Fruit fly (Drosophila melanogaster): ENCODE results near the gene corto.

The corto gene

DNA sequence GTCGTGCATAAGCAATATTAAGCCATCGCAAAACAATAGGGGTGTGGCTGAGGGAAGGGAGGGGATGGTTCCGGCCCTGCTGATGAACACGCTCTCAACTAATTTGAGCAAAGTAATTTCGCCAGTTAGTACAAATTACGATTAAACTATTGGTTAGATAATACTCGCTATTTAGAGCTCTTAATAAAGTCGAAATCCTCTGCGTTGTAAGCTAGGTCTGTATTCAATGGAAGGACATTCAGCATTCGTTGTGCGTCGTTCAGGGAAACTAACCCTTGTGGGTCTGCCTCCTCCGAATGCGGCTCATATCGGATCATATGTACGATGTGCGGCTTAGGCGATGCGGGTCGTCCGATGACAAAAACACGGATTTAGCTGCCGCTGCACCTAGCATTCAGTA lies 25.5 kb upstream of the corto start:
- no peak for TF ChIP-seq pad (GFP tag; optimal IDR thresholded peaks at IDR 0.05)
- no peak for TF ChIP-seq ovo (GFP tag; optimal IDR thresholded peaks at IDR 0.05)
- no peak for TF ChIP-seq CG7045 (GFP tag; optimal IDR thresholded peaks at IDR 0.05)
- no peak for TF ChIP-seq cic (GFP tag; optimal IDR thresholded peaks at IDR 0.05)
- no peak for TF ChIP-seq kay (GFP tag; ENCODE audit: borderline replicate concordance)

DNA sequence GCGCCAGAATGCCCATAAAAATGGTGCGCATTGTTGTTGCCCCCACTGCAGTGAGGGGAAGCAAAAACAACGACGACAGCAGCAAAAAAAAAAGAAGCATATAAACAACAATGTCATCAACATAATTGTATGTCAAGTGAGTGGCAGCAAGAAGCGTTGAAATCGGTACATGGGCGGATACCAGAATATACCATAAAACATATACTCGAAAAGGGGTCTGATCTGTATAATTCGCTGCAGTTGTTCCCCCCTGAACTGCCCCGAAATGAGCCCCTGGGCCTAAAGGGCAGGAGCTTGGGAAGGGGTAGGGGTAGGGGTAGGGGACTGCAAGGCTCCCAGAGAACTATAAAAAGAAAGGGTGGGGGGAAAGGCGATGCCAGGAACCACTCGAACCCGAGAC lies 25.0 kb upstream of the corto start:
- peak; percentile 53 for TF ChIP-seq tj (GFP tag; optimal IDR thresholded peaks at IDR 0.05)
- no peak for TF ChIP-seq CG7101 (tag; optimal IDR thresholded peaks at IDR 0.05)

DNA sequence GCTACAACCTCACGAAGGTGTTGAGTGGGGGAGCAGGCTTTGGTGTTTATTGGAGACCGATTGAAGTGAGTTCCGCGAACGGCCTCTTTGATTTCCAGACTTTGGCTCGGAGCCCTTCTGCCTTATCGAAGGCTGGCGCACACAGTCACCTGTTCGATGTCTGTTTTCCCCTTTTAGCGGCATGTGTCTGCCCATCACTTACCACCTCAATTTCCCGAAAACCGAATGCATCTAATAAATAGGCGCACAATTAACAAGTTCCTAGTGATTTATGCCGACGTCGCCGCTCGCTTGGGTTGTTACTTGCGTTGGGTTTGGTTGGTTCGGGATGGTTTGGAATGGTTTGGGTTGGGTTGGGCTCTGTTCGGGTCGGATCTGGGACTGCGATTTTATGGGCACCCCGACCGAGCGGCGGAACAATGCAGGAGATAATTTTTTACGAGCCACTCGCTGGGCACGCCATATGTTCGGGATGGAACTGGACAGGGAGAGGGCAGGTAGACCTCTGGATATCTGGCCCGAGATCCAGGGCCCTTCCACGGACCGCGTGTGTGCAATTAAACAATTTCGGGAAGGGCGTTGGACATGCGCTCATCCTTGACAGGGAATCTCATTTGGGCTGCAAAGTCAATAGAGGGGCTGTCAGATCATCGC lies 22.8 kb upstream of the corto start:
- TF ChIP-seq cic (GFP tag; optimal IDR thresholded peaks at IDR 0.05), result no peak
- TF ChIP-seq cnc (optimal IDR thresholded peaks at IDR 0.05), result no peak
- no peak for TF ChIP-seq CG33017 (tag; optimal IDR thresholded peaks at IDR 0.05)
- TF ChIP-seq Crg-1 (GFP tag; optimal IDR thresholded peaks at IDR 0.05), result no peak
- TF ChIP-seq bab1 (GFP tag; optimal IDR thresholded peaks at IDR 0.05), result no peak

DNA sequence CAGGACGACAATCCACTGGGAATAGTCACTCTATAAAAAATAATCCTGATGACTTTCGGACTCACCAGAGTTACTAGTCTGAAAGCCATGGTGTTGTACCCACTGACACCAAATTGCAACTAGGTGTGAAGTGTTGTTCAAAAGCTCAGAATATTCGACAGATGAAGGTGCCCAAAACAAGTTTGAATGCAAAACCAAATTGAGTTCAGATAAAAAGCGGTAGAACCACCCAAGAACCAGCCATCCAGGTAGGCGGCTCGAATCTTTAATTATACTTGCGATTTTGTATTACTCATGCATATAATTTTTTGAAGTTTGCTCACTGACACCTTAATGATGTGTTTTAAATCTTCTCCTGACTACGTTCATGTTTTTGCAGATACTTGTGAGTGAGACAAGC lies 22.2 kb upstream of the corto start, which contains the start of gene CG43131:
Gene CG43131 (minus strand): TSS at position 101 of the 400 bp plus-strand sequence.
- TF ChIP-seq Mnt (GFP tag; optimal IDR thresholded peaks at IDR 0.05), result no peak
- TF ChIP-seq Hr96 (GFP tag; optimal IDR thresholded peaks at IDR 0.05), result no peak
- no peak for TF ChIP-seq CG12768 (GFP tag; optimal IDR thresholded peaks at IDR 0.05)
- TF ChIP-seq CG7045 (GFP tag; optimal IDR thresholded peaks at IDR 0.05), result no peak
- no peak for TF ChIP-seq tj (GFP tag; optimal IDR thresholded peaks at IDR 0.05)
- TF ChIP-seq CG1620 (GFP tag; optimal IDR thresholded peaks at IDR 0.05), result no peak
- TF ChIP-seq CG11617 (GFP tag; optimal IDR thresholded peaks at IDR 0.05), result no peak
- TF ChIP-seq CG5204 (GFP tag; optimal IDR thresholded peaks at IDR 0.05), result no peak
- TF ChIP-seq CG7101 (tag; optimal IDR thresholded peaks at IDR 0.05), result no peak
- TF ChIP-seq cic (GFP tag; optimal IDR thresholded peaks at IDR 0.05), result no peak
- TF ChIP-seq Clk (GFP tag; optimal IDR thresholded peaks at IDR 0.05), result no peak
- no peak for TF ChIP-seq kay (GFP tag; ENCODE audit: borderline replicate concordance)

DNA sequence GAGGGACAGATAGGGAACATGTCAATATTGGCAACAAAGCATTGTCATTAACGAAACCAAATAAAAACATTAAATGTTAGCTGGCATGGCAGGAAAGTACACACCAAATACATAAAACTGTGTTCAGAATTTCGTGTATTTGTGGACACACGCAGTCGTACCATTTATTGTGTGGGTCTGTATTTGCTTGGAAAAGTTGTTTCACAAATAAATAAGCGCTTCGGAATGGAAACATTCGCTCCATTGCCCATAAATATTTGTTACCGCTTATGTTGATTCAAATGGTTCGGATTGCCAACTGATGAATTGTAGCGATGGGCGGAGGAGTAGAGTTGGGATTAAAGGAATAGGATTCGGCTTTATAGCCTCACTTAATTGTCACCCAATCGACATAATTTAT lies 21.2 kb upstream of the corto start:
- TF ChIP-seq CG14711 (tag; optimal IDR thresholded peaks at IDR 0.05), result peak; percentile 30
- peak; percentile 13 for TF ChIP-seq pad (GFP tag; optimal IDR thresholded peaks at IDR 0.05)
- peak; percentile 56 for TF ChIP-seq ovo (GFP tag; optimal IDR thresholded peaks at IDR 0.05)
- TF ChIP-seq CG7101 (tag; optimal IDR thresholded peaks at IDR 0.05), result peak; percentile 36
- TF ChIP-seq CG1620 (GFP tag; optimal IDR thresholded peaks at IDR 0.05), result no peak
- no peak for TF ChIP-seq CG12768 (GFP tag; optimal IDR thresholded peaks at IDR 0.05)
- no peak for TF ChIP-seq Mnt (GFP tag; optimal IDR thresholded peaks at IDR 0.05)
- no peak for TF ChIP-seq Clk (GFP tag; optimal IDR thresholded peaks at IDR 0.05)
- TF ChIP-seq cnc (optimal IDR thresholded peaks at IDR 0.05), result no peak
- no peak for TF ChIP-seq cic (GFP tag; optimal IDR thresholded peaks at IDR 0.05)
- no peak for TF ChIP-seq CG5204 (GFP tag; optimal IDR thresholded peaks at IDR 0.05)
- TF ChIP-seq bab1 (GFP tag; optimal IDR thresholded peaks at IDR 0.05), result no peak
- peak; percentile 82 for TF ChIP-seq kay (GFP tag; ENCODE audit: borderline replicate concordance)
- TF ChIP-seq Crg-1 (GFP tag; optimal IDR thresholded peaks at IDR 0.05), result no peak
- TF ChIP-seq CG33017 (tag; optimal IDR thresholded peaks at IDR 0.05), result no peak
- no peak for TF ChIP-seq CG7045 (GFP tag; optimal IDR thresholded peaks at IDR 0.05)
- peak; percentile 5 for TF ChIP-seq CG11617 (GFP tag; optimal IDR thresholded peaks at IDR 0.05)
- TF ChIP-seq Hr96 (GFP tag; optimal IDR thresholded peaks at IDR 0.05), result peak; percentile 0
- no peak for TF ChIP-seq tj (GFP tag; optimal IDR thresholded peaks at IDR 0.05)
- TF ChIP-seq toe (GFP tag; optimal IDR thresholded peaks at IDR 0.05), result no peak

DNA sequence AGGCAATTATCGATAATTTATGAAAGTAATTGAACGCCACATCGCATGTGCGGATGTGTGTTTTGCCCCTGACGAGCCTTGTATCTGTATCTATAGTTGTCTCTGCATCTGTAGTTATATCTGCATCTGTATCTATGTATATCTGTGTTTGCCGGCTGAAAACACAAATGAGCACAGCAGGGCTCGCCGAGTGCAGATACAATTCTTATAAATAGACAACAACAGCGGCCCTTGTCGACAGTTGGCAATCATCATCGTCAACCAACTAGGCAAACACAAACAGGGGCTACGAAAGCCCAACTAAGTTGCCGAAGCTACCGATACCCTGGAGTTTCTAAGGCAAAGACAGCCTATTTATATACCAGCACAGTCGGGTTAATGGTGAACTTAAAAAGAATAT lies 20.0 kb upstream of the corto start:
- TF ChIP-seq Hr96 (GFP tag; optimal IDR thresholded peaks at IDR 0.05) (no peak), CG11617 (GFP tag; optimal IDR thresholded peaks at IDR 0.05) (no peak), CG7101 (tag; optimal IDR thresholded peaks at IDR 0.05) (no peak), CG5204 (GFP tag; optimal IDR thresholded peaks at IDR 0.05) (no peak), CG7045 (GFP tag; optimal IDR thresholded peaks at IDR 0.05) (no peak), tj (GFP tag; optimal IDR thresholded peaks at IDR 0.05) (no peak), Clk (GFP tag; optimal IDR thresholded peaks at IDR 0.05) (no peak), kay (GFP tag; ENCODE audit: borderline replicate concordance) (no peak), CG14711 (tag; optimal IDR thresholded peaks at IDR 0.05) (no peak), CG12768 (GFP tag; optimal IDR thresholded peaks at IDR 0.05) (no peak), bab1 (GFP tag; optimal IDR thresholded peaks at IDR 0.05) (no peak), CG33017 (tag; optimal IDR thresholded peaks at IDR 0.05) (no peak), toe (GFP tag; optimal IDR thresholded peaks at IDR 0.05) (no peak), Mnt (GFP tag; optimal IDR thresholded peaks at IDR 0.05) (no peak), pad (GFP tag; optimal IDR thresholded peaks at IDR 0.05) (no peak), ovo (GFP tag; optimal IDR thresholded peaks at IDR 0.05) (no peak), Crg-1 (GFP tag; optimal IDR thresholded peaks at IDR 0.05) (no peak), cnc (optimal IDR thresholded peaks at IDR 0.05) (no peak), cic (GFP tag; optimal IDR thresholded peaks at IDR 0.05) (no peak)

DNA sequence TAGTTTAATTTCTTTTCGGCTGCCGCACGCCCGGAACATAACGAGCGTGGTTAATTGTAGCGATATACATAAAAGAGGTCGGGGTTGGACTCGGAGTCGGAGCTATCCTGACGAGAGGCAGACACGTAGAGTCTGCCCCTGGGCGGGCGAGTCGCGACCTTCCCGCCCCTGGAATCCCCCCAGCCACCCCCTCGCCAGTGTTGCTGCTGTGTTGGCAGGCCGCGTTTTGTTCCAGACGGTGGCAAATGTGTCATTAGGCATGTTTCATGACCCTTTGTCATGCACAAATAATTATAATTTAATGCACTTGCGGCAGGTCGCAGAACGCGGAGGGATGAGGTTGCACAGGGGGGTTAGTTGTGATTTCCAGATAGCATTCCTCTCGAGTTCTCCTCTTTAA lies 18.6 kb upstream of the corto start:
- TF ChIP-seq CG14711 (tag; optimal IDR thresholded peaks at IDR 0.05), result no peak
- no peak for TF ChIP-seq kay (GFP tag; ENCODE audit: borderline replicate concordance)
- TF ChIP-seq cic (GFP tag; optimal IDR thresholded peaks at IDR 0.05), result no peak
- TF ChIP-seq CG1620 (GFP tag; optimal IDR thresholded peaks at IDR 0.05), result no peak
- no peak for TF ChIP-seq ovo (GFP tag; optimal IDR thresholded peaks at IDR 0.05)
- TF ChIP-seq CG7101 (tag; optimal IDR thresholded peaks at IDR 0.05), result no peak
- no peak for TF ChIP-seq cnc (optimal IDR thresholded peaks at IDR 0.05)
- no peak for TF ChIP-seq CG12768 (GFP tag; optimal IDR thresholded peaks at IDR 0.05)
- TF ChIP-seq CG11617 (GFP tag; optimal IDR thresholded peaks at IDR 0.05), result no peak
- no peak for TF ChIP-seq CG7045 (GFP tag; optimal IDR thresholded peaks at IDR 0.05)
- TF ChIP-seq tj (GFP tag; optimal IDR thresholded peaks at IDR 0.05), result no peak
- no peak for TF ChIP-seq bab1 (GFP tag; optimal IDR thresholded peaks at IDR 0.05)
